Worm (Caenorhabditis elegans): ENCODE data around the gene F56A8.3.
A peak's percentile ranks its signal among the peaks of the same experiment; 100 is the strongest.

F56A8.3 gene

ce11 chrIII:13298722-13299431 is 42.2 kb downstream of the F56A8.3 start, which contains the start of gene pgm-2 (continued):
- TF ChIP-seq ztf-28 (GFP tag; IDR thresholded peaks at IDR 0.05) = no peak
- no peak for TF ChIP-seq attf-5 (GFP tag; optimal IDR thresholded peaks at IDR 0.05)
- no peak for TF ChIP-seq snpc-4 (GFP tag; optimal IDR thresholded peaks at IDR 0.05)
- TF ChIP-seq snpc-4 (tag; optimal IDR thresholded peaks at IDR 0.05) = no peak
- TF ChIP-seq C17E4.6 (GFP tag; IDR thresholded peaks at IDR 0.05) = no peak
- TF ChIP-seq lsl-1 (GFP tag; optimal IDR thresholded peaks at IDR 0.05) = no peak
- no peak for TF ChIP-seq nfya-1 (tag; optimal IDR thresholded peaks at IDR 0.05; ENCODE audit: borderline replicate concordance, insufficient read depth)
- no peak for TF ChIP-seq F52B5.7 (tag; optimal IDR thresholded peaks at IDR 0.05)
- TF ChIP-seq tbx-9 (tag; optimal IDR thresholded peaks at IDR 0.05; ENCODE audit: borderline replicate concordance) = no peak
- TF ChIP-seq nfya-2 (GFP tag; IDR thresholded peaks at IDR 0.05) = 0 out of 2 replicates have a peak, but pooled peaks have one; percentile 15
- TF ChIP-seq hsf-1 (GFP tag; IDR thresholded peaks at IDR 0.05) = no peak
- no peak for TF ChIP-seq ceh-58 (GFP tag; IDR thresholded peaks at IDR 0.05)
- no peak for TF ChIP-seq ztf-25 (GFP tag; IDR thresholded peaks at IDR 0.05)
- peak; percentile 39 for TF ChIP-seq dpff-1 (tag; optimal IDR thresholded peaks at IDR 0.05)
- TF ChIP-seq snpc-1.3 (tag; optimal IDR thresholded peaks at IDR 0.05; ENCODE audit: insufficient read depth) = peak; percentile 7
- TF ChIP-seq B0035.1 (tag; optimal IDR thresholded peaks at IDR 0.05) = no peak
- no peak for TF ChIP-seq ama-1 (optimal IDR thresholded peaks at IDR 0.05)
- TF ChIP-seq ama-1 (GFP tag; optimal IDR thresholded peaks at IDR 0.05) = no peak
- no peak for TF ChIP-seq mes-4 (tag; optimal IDR thresholded peaks at IDR 0.05)
- TF ChIP-seq atf-7 (tag; optimal IDR thresholded peaks at IDR 0.05) = no peak
- no peak for TF ChIP-seq F23B12.7 (tag; optimal IDR thresholded peaks at IDR 0.05; ENCODE audit: insufficient read depth)
- TF ChIP-seq attf-6 (GFP tag; IDR thresholded peaks at IDR 0.05) = no peak
- no peak for TF ChIP-seq snpc-3.4 (tag; optimal IDR thresholded peaks at IDR 0.05)
- TF ChIP-seq mxl-1 (tag; optimal IDR thresholded peaks at IDR 0.05) = no peak
- no peak for TF ChIP-seq dox-1 (GFP tag; IDR thresholded peaks at IDR 0.05)
- TF ChIP-seq D2030.7 (GFP tag; IDR thresholded peaks at IDR 0.05) = no peak
- no peak for TF ChIP-seq fkh-3 (tag; optimal IDR thresholded peaks at IDR 0.05)
- 0 out of 2 replicates have a peak, but pooled peaks have one; percentile 6 for TF ChIP-seq nfyb-1 (GFP tag; IDR thresholded peaks at IDR 0.05)
- TF ChIP-seq aptf-3 (GFP tag; IDR thresholded peaks at IDR 0.05) = no peak
- TF ChIP-seq nhr-80 (tag; optimal IDR thresholded peaks at IDR 0.05) = peak; percentile 45
- no peak for TF ChIP-seq xnd-1 (tag; optimal IDR thresholded peaks at IDR 0.05)
- TF ChIP-seq repo-1 (tag; optimal IDR thresholded peaks at IDR 0.05) = peak; percentile 58
- TF ChIP-seq chd-7 (tag; optimal IDR thresholded peaks at IDR 0.05) = no peak
- TF ChIP-seq rcor-1 (GFP tag; IDR thresholded peaks at IDR 0.05) = no peak
- TF ChIP-seq egl-44 (GFP tag; IDR thresholded peaks at IDR 0.05) = no peak
- no peak for TF ChIP-seq nhr-27 (tag; optimal IDR thresholded peaks at IDR 0.05)
- TF ChIP-seq F39B2.1 (GFP tag; IDR thresholded peaks at IDR 0.05) = no peak
- TF ChIP-seq F10E7.11 (tag; optimal IDR thresholded peaks at IDR 0.05) = no peak
- TF ChIP-seq gei-17 (GFP tag; optimal IDR thresholded peaks at IDR 0.05) = no peak
- no peak for TF ChIP-seq K11D2.4 (GFP tag; IDR thresholded peaks at IDR 0.05)
- no peak for TF ChIP-seq Y79H2A.3 (GFP tag; conservative IDR thresholded peaks at IDR 0.05)
- peak; percentile 37 for TF ChIP-seq tlf-1 (GFP tag; optimal IDR thresholded peaks at IDR 0.05)
- no peak for TF ChIP-seq madf-6 (GFP tag; IDR thresholded peaks at IDR 0.05)
- no peak for TF ChIP-seq egrh-3 (GFP tag; IDR thresholded peaks at IDR 0.05)
- no peak for TF ChIP-seq cebp-1 (GFP tag; IDR thresholded peaks at IDR 0.05)
- TF ChIP-seq cebp-1 (tag; optimal IDR thresholded peaks at IDR 0.05) = peak; percentile 5
- no peak for TF ChIP-seq Y67H2A.10 (GFP tag; conservative IDR thresholded peaks at IDR 0.05)

Measured in whole organism, young adult.